Fruit fly (Drosophila melanogaster) whole organism, embryonic: ENCODE measurements around the gene RpS3.
A peak's percentile ranks its signal among the peaks of the same experiment; 100 is the strongest.

Experiments used
- CG10543 ChIP-seq: fragments of 200-800 bp; sonication (Bioruptor generic); optimal IDR thresholded peaks from 3 replicates; lab custom pipeline; 2017; ENCODE audit warnings: missing biosample characterization, mild to moderate bottlenecking, missing genetic modification characterization, moderate library complexity
- CG10565 ChIP-seq: fragments of 200-800 bp; sonication (Bioruptor generic); optimal IDR thresholded peaks from 3 replicates; lab custom pipeline; 2016; ENCODE audit warnings: missing biosample characterization, mild to moderate bottlenecking, missing genetic modification characterization
- CG12391 ChIP-seq: fragments of 200-800 bp; sonication (Bioruptor generic); optimal IDR thresholded peaks from 3 replicates; lab custom pipeline; 2018; ENCODE audit warnings: missing biosample characterization, mild to moderate bottlenecking, missing genetic modification characterization, moderate library complexity
- CG15073 ChIP-seq: fragments of 200-800 bp; sonication (Bioruptor generic); optimal IDR thresholded peaks from 2 replicates; lab custom pipeline; 2016; ENCODE audit warnings: missing biosample characterization, missing genetic modification characterization
- CG15514 ChIP-seq: fragments of 200-800 bp; sonication (Bioruptor generic); optimal IDR thresholded peaks from 3 replicates; lab custom pipeline; 2017; ENCODE audit warnings: missing biosample characterization, missing genetic modification characterization, mild to moderate bottlenecking, moderate library complexity, missing genetic modification reagents
- CG15601 ChIP-seq: fragments of 200-800 bp; sonication (Bioruptor generic); optimal IDR thresholded peaks from 3 replicates; lab custom pipeline; 2019; ENCODE audit warnings: missing biosample characterization, mild to moderate bottlenecking, missing genetic modification characterization, moderate library complexity
- CG17186 ChIP-seq: fragments of 200-800 bp; sonication (Bioruptor generic); optimal IDR thresholded peaks from 3 replicates; lab custom pipeline; 2017; ENCODE audit warnings: missing biosample characterization, missing genetic modification reagents, missing genetic modification characterization
- CG2678 ChIP-seq: fragments of 200-800 bp; sonication (Bioruptor generic); optimal IDR thresholded peaks from 3 replicates; lab custom pipeline; 2019; ENCODE audit warnings: missing biosample characterization, mild to moderate bottlenecking, missing genetic modification characterization, moderate library complexity
- CG3163 ChIP-seq: fragments of 200-800 bp; sonication (Bioruptor generic); optimal IDR thresholded peaks from 3 replicates; lab custom pipeline; 2016; ENCODE audit warnings: missing biosample characterization, missing genetic modification characterization
- CG34422 ChIP-seq: fragments of 200-800 bp; sonication (Bioruptor generic); IDR thresholded peaks from 3 replicates; pipeline ENCODE4 v1.3.6; 2022; ENCODE audit warnings: missing biosample characterization, missing genetic modification characterization
- CG42726 ChIP-seq: fragments of 200-800 bp; sonication (Bioruptor generic); IDR thresholded peaks from 2 replicates; pipeline ENCODE4 v1.3.6; 2022; ENCODE audit warnings: missing biosample characterization, missing genetic modification characterization; ENCODE audit not compliant: partially characterized antibody
- CG4617 ChIP-seq: fragments of 200-800 bp; sonication (Bioruptor generic); optimal IDR thresholded peaks from 3 replicates; lab custom pipeline; 2016; ENCODE audit warnings: missing biosample characterization, missing genetic modification characterization, borderline replicate concordance
- CG6254 ChIP-seq: fragments of 200-800 bp; sonication (Bioruptor generic); optimal IDR thresholded peaks from 3 replicates; lab custom pipeline; 2017; ENCODE audit warnings: mild to moderate bottlenecking, missing biosample characterization, missing genetic modification reagents, missing genetic modification characterization
- CG6272 ChIP-seq: fragments of 200-800 bp; sonication (Bioruptor generic); IDR thresholded peaks from 2 replicates; pipeline ENCODE4 v1.3.6; 2022; ENCODE audit warnings: missing biosample characterization, missing genetic modification characterization
- CG6683 ChIP-seq: fragments of 200-800 bp; sonication (Bioruptor generic); optimal IDR thresholded peaks from 2 replicates; lab custom pipeline; 2017; ENCODE audit warnings: missing biosample characterization, mild to moderate bottlenecking, missing genetic modification characterization, missing genetic modification reagents
- CG8765 ChIP-seq: fragments of 200-800 bp; sonication (Bioruptor generic); IDR thresholded peaks from 2 replicates; pipeline ENCODE4 v1.3.6; 2022; ENCODE audit warnings: missing biosample characterization, missing genetic modification characterization
- CG9797 ChIP-seq: fragments of 200-800 bp; sonication (Bioruptor generic); optimal IDR thresholded peaks from 3 replicates; lab custom pipeline; 2018; ENCODE audit warnings: missing biosample characterization, mild to moderate bottlenecking, missing genetic modification characterization
- D19A ChIP-seq: fragments of 200-800 bp; optimal IDR thresholded peaks from 3 replicates; lab custom pipeline; 2019; ENCODE audit warnings: missing biosample characterization, mild to moderate bottlenecking, missing genetic modification characterization, moderate library complexity
- E2f1 ChIP-seq: fragments of 200-800 bp; sonication (Bioruptor generic); IDR thresholded peaks from 2 replicates; pipeline ENCODE4 v1.3.6; 2022; ENCODE audit warnings: missing biosample characterization, missing genetic modification characterization
- Elba2 ChIP-seq: fragments of 200-800 bp; sonication (Bioruptor generic); optimal IDR thresholded peaks from 3 replicates; lab custom pipeline; 2016; ENCODE audit warnings: missing biosample characterization, missing genetic modification characterization
- Hmr ChIP-seq: fragments of 200-800 bp; sonication (Bioruptor generic); optimal IDR thresholded peaks from 3 replicates; lab custom pipeline; 2017; ENCODE audit warnings: mild to moderate bottlenecking, missing biosample characterization, missing genetic modification reagents, missing genetic modification characterization
- Hmx ChIP-seq: fragments of 200-800 bp; sonication (Bioruptor generic); optimal IDR thresholded peaks from 2 replicates; lab custom pipeline; 2016; ENCODE audit warnings: missing biosample characterization, missing genetic modification characterization
- Hr78 ChIP-seq, 2 experiments: fragments of 200-800 bp in 1 of 2; fragments of >200 bp in 1 of 2; sonication (Bioruptor generic) in 1 of 2; optimal IDR thresholded peaks; 2 replicates each; lab custom pipeline; 2017 to 2019; ENCODE audit warnings: missing biosample characterization in 2 of 2, missing genetic modification characterization in 2 of 2, mild to moderate bottlenecking in 1 of 2, moderate library complexity in 1 of 2
- Mad ChIP-seq: fragments of 200-800 bp; sonication (Bioruptor generic); optimal IDR thresholded peaks from 2 replicates; lab custom pipeline; 2016; ENCODE audit warnings: missing biosample characterization, missing genetic modification characterization
- Max ChIP-seq: fragments of 200-800 bp; sonication (Bioruptor generic); optimal IDR thresholded peaks from 2 replicates; lab custom pipeline; 2016; ENCODE audit warnings: missing biosample characterization, mild to moderate bottlenecking, missing genetic modification characterization
- NC2α ChIP-seq: fragments of 200-800 bp; sonication (Bioruptor generic); optimal IDR thresholded peaks from 2 replicates; lab custom pipeline; 2016; ENCODE audit warnings: missing biosample characterization, missing genetic modification characterization
- NC2β ChIP-seq: fragments of 200-800 bp; sonication (Bioruptor generic); optimal IDR thresholded peaks from 2 replicates; lab custom pipeline; 2016; ENCODE audit warnings: missing biosample characterization, missing genetic modification characterization
- Ravus ChIP-seq: fragments of 200-800 bp; sonication (Bioruptor generic); IDR thresholded peaks from 2 replicates; pipeline ENCODE4 v1.3.6; 2022; ENCODE audit warnings: missing biosample characterization, missing genetic modification characterization
- Rfx ChIP-seq: fragments of 200-800 bp; sonication (Bioruptor generic); IDR thresholded peaks from 2 replicates; pipeline ENCODE4 v1.3.6; 2022; ENCODE audit warnings: missing biosample characterization, missing genetic modification characterization
- Spps ChIP-seq: fragments of 200-800 bp; sonication (Bioruptor generic); optimal IDR thresholded peaks from 2 replicates; lab custom pipeline; 2018; ENCODE audit warnings: missing biosample characterization, mild to moderate bottlenecking, missing genetic modification characterization
- TFAM ChIP-seq: fragments of 200-800 bp; sonication (Bioruptor generic); optimal IDR thresholded peaks from 2 replicates; lab custom pipeline; 2017; ENCODE audit warnings: missing biosample characterization, missing genetic modification characterization, inconsistent platforms
- Taf1 ChIP-seq: fragments of 200-800 bp; sonication (Bioruptor generic); IDR thresholded peaks from 2 replicates; pipeline ENCODE4 v1.3.6; 2022; ENCODE audit warnings: missing biosample characterization, missing genetic modification characterization
- Xbp1 ChIP-seq: fragments of 200-800 bp; sonication (Bioruptor generic); optimal IDR thresholded peaks from 3 replicates; lab custom pipeline; 2016; ENCODE audit warnings: missing biosample characterization, mild to moderate bottlenecking, missing genetic modification characterization
- YL-1 ChIP-seq: fragments of 200-800 bp; sonication (Bioruptor generic); optimal IDR thresholded peaks from 3 replicates; lab custom pipeline; 2017; ENCODE audit warnings: missing biosample characterization, mild to moderate bottlenecking, missing genetic modification characterization
- ap ChIP-seq: fragments of 200-800 bp; sonication (Bioruptor generic); IDR thresholded peaks from 2 replicates; pipeline ENCODE4 v1.3.6; 2022; ENCODE audit warnings: missing biosample characterization, missing genetic modification characterization
- bbx ChIP-seq: fragments of 200-800 bp; sonication (Bioruptor generic); IDR thresholded peaks from 2 replicates; pipeline ENCODE4 v1.3.6; 2022; ENCODE audit warnings: missing biosample characterization, missing genetic modification characterization; ENCODE audit not compliant: partially characterized antibody
- chm ChIP-seq: fragments of 200-800 bp; sonication (Bioruptor generic); IDR thresholded peaks from 2 replicates; pipeline ENCODE4 v1.3.6; 2022; ENCODE audit warnings: missing biosample characterization, missing genetic modification characterization
- corto ChIP-seq: fragments of 200-800 bp; sonication (Bioruptor generic); optimal IDR thresholded peaks from 2 replicates; lab custom pipeline; 2016; ENCODE audit warnings: missing biosample characterization, mild to moderate bottlenecking, missing genetic modification characterization, moderate library complexity
- ewg ChIP-seq: fragments of 200-800 bp; sonication (Bioruptor generic); optimal IDR thresholded peaks from 3 replicates; lab custom pipeline; 2017; ENCODE audit warnings: mild to moderate bottlenecking, missing biosample characterization, missing genetic modification reagents, missing genetic modification characterization
- fd102C ChIP-seq: fragments of 200-800 bp; sonication (Bioruptor generic); optimal IDR thresholded peaks from 2 replicates; lab custom pipeline; 2018; ENCODE audit warnings: missing biosample characterization, mild to moderate bottlenecking, missing genetic modification characterization, moderate library complexity
- her ChIP-seq: fragments of 200-800 bp; sonication (Bioruptor generic); optimal IDR thresholded peaks from 2 replicates; lab custom pipeline; 2016; ENCODE audit warnings: missing biosample characterization, missing genetic modification characterization
- lilli ChIP-seq: fragments of 200-800 bp; sonication (Bioruptor generic); optimal IDR thresholded peaks from 3 replicates; lab custom pipeline; 2016; ENCODE audit warnings: missing biosample characterization, missing genetic modification characterization
- pzg ChIP-seq: fragments of 200-800 bp; sonication (Bioruptor generic); optimal IDR thresholded peaks from 3 replicates; lab custom pipeline; 2018; ENCODE audit warnings: missing biosample characterization, mild to moderate bottlenecking, missing genetic modification characterization, moderate library complexity
- rib ChIP-seq: fragments of 200-800 bp; sonication (Bioruptor generic); IDR thresholded peaks from 2 replicates; pipeline ENCODE4 v1.3.6; 2022; ENCODE audit warnings: missing biosample characterization, missing genetic modification characterization
- row ChIP-seq: fragments of 200-800 bp; sonication (Bioruptor generic); IDR thresholded peaks from 3 replicates; pipeline ENCODE4 v1.3.6; 2022; ENCODE audit warnings: missing biosample characterization, missing genetic modification characterization
- sc ChIP-seq, 3 experiments: fragments of >200 bp in 2 of 3; fragments of 200-800 bp in 1 of 3; sonication (Bioruptor generic) in 1 of 3; optimal IDR thresholded peaks; 2 replicates in 2 of 3; 3 replicates in 1 of 3; lab custom pipeline; 2017; ENCODE audit warnings: mild to moderate bottlenecking in 1 of 3, missing biosample characterization in 1 of 3, missing genetic modification characterization in 1 of 3, missing genetic modification reagents in 1 of 3
- stc ChIP-seq: fragments of 200-800 bp; sonication (Bioruptor generic); IDR thresholded peaks from 2 replicates; pipeline ENCODE4 v1.3.6; 2022; ENCODE audit warnings: missing biosample characterization, missing genetic modification characterization
- twi ChIP-seq: fragments of 200-800 bp; optimal IDR thresholded peaks from 2 replicates; lab custom pipeline; 2019; ENCODE audit warnings: missing biosample characterization, mild to moderate bottlenecking, missing genetic modification characterization, moderate library complexity

The RpS3 gene

DNA sequence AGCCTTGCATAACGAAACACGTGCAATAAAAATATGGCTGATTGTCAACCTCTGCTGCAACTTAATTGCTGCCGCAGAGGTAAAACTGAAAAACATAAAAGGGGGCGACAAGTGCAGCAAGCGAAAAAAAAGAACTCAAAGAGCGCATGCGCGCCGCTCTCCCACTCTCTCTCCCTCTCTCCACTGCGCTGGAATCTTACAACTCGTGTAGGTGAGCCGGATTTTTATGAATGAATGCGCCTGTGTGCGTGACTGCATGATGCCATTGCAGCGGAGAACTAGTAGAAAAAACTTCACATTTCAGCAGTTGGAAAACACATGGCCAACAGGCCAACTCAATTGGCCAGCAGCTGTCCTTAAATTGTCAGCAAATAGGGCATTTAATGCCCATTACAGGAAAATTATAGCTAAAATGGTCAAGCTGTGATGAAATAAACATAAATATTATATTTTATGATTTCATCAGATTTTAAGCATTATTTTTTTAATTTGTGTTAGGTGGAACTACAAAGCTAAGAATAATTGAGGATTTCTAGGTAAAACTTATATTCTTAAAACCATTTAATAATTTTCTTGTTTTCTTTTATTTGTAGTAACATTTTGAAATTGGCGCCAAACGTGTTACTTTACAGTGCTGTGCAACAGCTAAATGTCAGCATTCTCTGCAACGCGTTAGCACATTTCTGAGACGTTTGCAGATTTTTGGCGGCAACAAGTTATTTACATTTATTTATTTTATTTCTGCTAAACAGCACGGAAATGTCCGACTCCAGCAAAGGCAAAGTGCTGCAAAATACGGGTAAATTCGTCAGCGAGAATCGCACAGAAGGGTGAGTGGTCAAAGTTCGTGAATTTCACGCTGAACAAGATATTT is 10.9 kb upstream of the RpS3 start, which contains the start of gene PolE1 (continued):
- TF ChIP-seq CG10543 (GFP tag; lab: Kevin White, UChicago), result no peak
- no peak; the same call in 2 of the 3 replicates for TF ChIP-seq CG34422
- peak; percentile 75 for TF ChIP-seq CG9797 (GFP tag; lab: Kevin White, UChicago)
- TF ChIP-seq twi (tag; lab: Kevin White, UChicago), result peak; percentile 93
- peak; percentile 26 for TF ChIP-seq Max (GFP tag; lab: Kevin White, UChicago)
- no peak for TF ChIP-seq TFAM (GFP tag; lab: Kevin White, UChicago)
- peak; percentile 20 for TF ChIP-seq ewg (GFP tag; lab: Kevin White, UChicago)
- no peak for TF ChIP-seq Taf1
- no peak for TF ChIP-seq CG8765 (GFP tag; lab: Robert Waterston, UW)
- peak; percentile 42 for TF ChIP-seq CG4617 (GFP tag; lab: Kevin White, UChicago)
- TF ChIP-seq YL-1 (GFP tag; lab: Kevin White, UChicago), result peak; percentile 21
- TF ChIP-seq CG6683, result no peak
- no peak for TF ChIP-seq ap
- peak; percentile 73 for TF ChIP-seq rib (GFP tag; lab: Robert Waterston, UW)
- TF ChIP-seq CG6254 (GFP tag; lab: Kevin White, UChicago), result no peak
- peak; percentile 13 for TF ChIP-seq Xbp1 (GFP tag; lab: Kevin White, UChicago)
- peak; percentile 28 for TF ChIP-seq CG12391
- TF ChIP-seq D19A (tag; lab: Kevin White, UChicago), result no peak
- no peak for TF ChIP-seq sc (optimal IDR thresholded peaks at IDR 0.05; lab: Kevin White, UChicago)
- no peak for TF ChIP-seq sc (GFP tag; optimal IDR thresholded peaks at IDR 0.05; lab: Kevin White, UChicago)
- peak; percentile 23 for TF ChIP-seq lilli (GFP tag; lab: Kevin White, UChicago)
- peak; percentile 53 for TF ChIP-seq bbx (GFP tag; lab: Robert Waterston, UW)
- TF ChIP-seq Mad, result peak; percentile 2
- peak; percentile 12 for TF ChIP-seq CG17186 (GFP tag; lab: Kevin White, UChicago)
- TF ChIP-seq fd102C (GFP tag; lab: Kevin White, UChicago), result no peak
- no peak for TF ChIP-seq Hmx
- TF ChIP-seq CG42726 (GFP tag; lab: Robert Waterston, UW), result no peak
- no peak for TF ChIP-seq CG10565
- TF ChIP-seq CG3163 (GFP tag; lab: Kevin White, UChicago), result no peak
- TF ChIP-seq NC2β (GFP tag; lab: Kevin White, UChicago), result no peak
- TF ChIP-seq Spps (tag; lab: Kevin White, UChicago), result no peak
- peak; percentile 38; the same call in 1 of the 2 replicates for TF ChIP-seq Rfx
- TF ChIP-seq pzg (GFP tag; lab: Kevin White, UChicago), result peak; percentile 70
- TF ChIP-seq E2f1 (GFP tag; lab: Robert Waterston, UW), result peak; percentile 85
- TF ChIP-seq Ravus (GFP tag; lab: Robert Waterston, UW), result no peak
- TF ChIP-seq corto (GFP tag; lab: Kevin White, UChicago), result no peak
- TF ChIP-seq row (GFP tag; lab: Robert Waterston, UW), result peak; percentile 19; the same call in 1 of the 3 replicates
- no peak for TF ChIP-seq her (GFP tag; lab: Kevin White, UChicago)
- no peak for TF ChIP-seq CG15601 (tag; lab: Kevin White, UChicago)
- TF ChIP-seq CG2678, result no peak
- TF ChIP-seq chm, result no peak
- no peak for TF ChIP-seq Hr78 (GFP tag; optimal IDR thresholded peaks at IDR 0.05; lab: Kevin White, UChicago)
- TF ChIP-seq NC2α (GFP tag; lab: Kevin White, UChicago), result no peak
- TF ChIP-seq CG15073, result no peak
- TF ChIP-seq CG15514 (GFP tag; lab: Kevin White, UChicago), result peak; percentile 54
- no peak for TF ChIP-seq stc (GFP tag; lab: Robert Waterston, UW)
- TF ChIP-seq CG6272 (GFP tag; lab: Robert Waterston, UW), result no peak
- TF ChIP-seq Elba2, result no peak
- peak; percentile 28 for TF ChIP-seq Hmr
